In genomic region chr3L:16927375-16927774, dm6 we compare ENCODE assay signal across 3 fruit fly cellular contexts.
TF ChIP-seq lines count a peak whose summit lies in the region.

Gene CG13023 (minus strand): TSS chr3L:16927434.

- TF ChIP-seq CTCF in whole organism, embryonic (GFP tag; optimal IDR thresholded peaks at IDR 0.05; lab: Kevin White, UChicago): no peak

TF ChIP-seq in whole organism, embryonic, 481 proteins besides CTCF, POLR2A, EP300 and RAD21:
- TF ChIP-seq nom (GFP tag; optimal IDR thresholded peaks at IDR 0.05; lab: Kevin White, UChicago): peak; percentile 62
- no peak for TF ChIP-seq CG12659 (GFP tag; optimal IDR thresholded peaks at IDR 0.05; lab: Kevin White, UChicago)
- no peak for TF ChIP-seq slou (GFP tag; optimal IDR thresholded peaks at IDR 0.05; lab: Kevin White, UChicago)

TF ChIP-seq in whole organism, prepupa, 60 proteins besides CTCF, POLR2A, EP300 and RAD21:
- no peak for TF ChIP-seq CG16779 (tag; optimal IDR thresholded peaks at IDR 0.05; lab: Kevin White, UChicago)
- TF ChIP-seq CG9139 (GFP tag; optimal IDR thresholded peaks at IDR 0.05; lab: Kevin White, UChicago): peak; percentile 8
- peak; percentile 69 for TF ChIP-seq Sox14 (GFP tag; optimal IDR thresholded peaks at IDR 0.05; lab: Kevin White, UChicago)
- TF ChIP-seq acj6 (GFP tag; optimal IDR thresholded peaks at IDR 0.05; lab: Kevin White, UChicago): no peak
- TF ChIP-seq CG6808 (GFP tag; optimal IDR thresholded peaks at IDR 0.05; lab: Kevin White, UChicago): peak; percentile 9
- TF ChIP-seq CG3919 (GFP tag; optimal IDR thresholded peaks at IDR 0.05; lab: Kevin White, UChicago): peak; percentile 2
- no peak for TF ChIP-seq Sox15 (GFP tag; optimal IDR thresholded peaks at IDR 0.05; lab: Kevin White, UChicago)
- no peak for TF ChIP-seq OdsH (GFP tag; optimal IDR thresholded peaks at IDR 0.05; lab: Kevin White, UChicago)
- 0 out of 3 replicates have a peak, but pooled peaks have one; percentile 22 for TF ChIP-seq eg (GFP tag; IDR thresholded peaks at IDR 0.05; lab: Robert Waterston, UW)
- peak; percentile 16 for TF ChIP-seq CG1621 (tag; optimal IDR thresholded peaks at IDR 0.05; lab: Kevin White, UChicago)
- TF ChIP-seq ss (GFP tag; optimal IDR thresholded peaks at IDR 0.05; lab: Kevin White, UChicago): peak in 1 of 2 experiments; percentile 44

TF ChIP-seq in whole organism, pupa, 21 proteins besides CTCF, POLR2A, EP300 and RAD21:
- TF ChIP-seq CG9948 (tag; optimal IDR thresholded peaks at IDR 0.05; lab: Kevin White, UChicago) (no peak), rn (GFP tag; IDR thresholded peaks at IDR 0.05; lab: Robert Waterston, UW) (no peak), CG4496 (GFP tag; IDR thresholded peaks at IDR 0.05; lab: Robert Waterston, UW) (no peak; the same call in 2 of the 3 replicates), CG10348 (GFP tag; IDR thresholded peaks at IDR 0.05; lab: Robert Waterston, UW) (no peak), EcR (GFP tag; optimal IDR thresholded peaks at IDR 0.05; lab: Kevin White, UChicago) (peak; percentile 79), CG15710 (tag; optimal IDR thresholded peaks at IDR 0.05; lab: Kevin White, UChicago) (no peak)
